Fruit fly (Drosophila melanogaster): ENCODE data around the gene His2Av.

His2Av gene

dm6 chr3R:26915463-26915925 lies 48.8 kb downstream of the His2Av start, which contains the start of gene CG46339 (continued):
- TF ChIP-seq Atf6 (GFP tag; IDR thresholded peaks at IDR 0.05) (no peak; the same call in 1 of the 2 replicates), CG30020 (tag; optimal IDR thresholded peaks at IDR 0.05) (no peak), NK7.1 (GFP tag; optimal IDR thresholded peaks at IDR 0.05) (no peak), Rfx (GFP tag; IDR thresholded peaks at IDR 0.05) (peak; percentile 63), Tbp (GFP tag; optimal IDR thresholded peaks at IDR 0.05) (no peak), her (GFP tag; optimal IDR thresholded peaks at IDR 0.05) (peak; percentile 76), stwl (tag; optimal IDR thresholded peaks at IDR 0.05) (peak; percentile 5), BtbVII (GFP tag; optimal IDR thresholded peaks at IDR 0.05) (peak; percentile 80), CrebB (tag; optimal IDR thresholded peaks at IDR 0.05) (peak; percentile 85), D19B (GFP tag; optimal IDR thresholded peaks at IDR 0.05) (no peak), Sox100B (GFP tag; optimal IDR thresholded peaks at IDR 0.05) (peak; percentile 47), wor (GFP tag; IDR thresholded peaks at IDR 0.05) (no peak), CG6765 (GFP tag; optimal IDR thresholded peaks at IDR 0.05) (peak; percentile 87), Six4 (GFP tag; optimal IDR thresholded peaks at IDR 0.05) (peak; percentile 6), CG1647 (GFP tag; optimal IDR thresholded peaks at IDR 0.05) (no peak), crc (GFP tag; optimal IDR thresholded peaks at IDR 0.05) (no peak), oc (tag; optimal IDR thresholded peaks at IDR 0.05) (no peak), bcd (GFP tag; optimal IDR thresholded peaks at IDR 0.05) (peak; percentile 48), HHEX (GFP tag; optimal IDR thresholded peaks at IDR 0.05) (peak; percentile 62), Deaf1 (tag; optimal IDR thresholded peaks at IDR 0.05) (peak; percentile 73), Pdp1 (GFP tag; optimal IDR thresholded peaks at IDR 0.05) (peak in 1 of 2 experiments; percentile 56), B-H2 (GFP tag; optimal IDR thresholded peaks at IDR 0.05) (peak; percentile 90), CG33557 (GFP tag; optimal IDR thresholded peaks at IDR 0.05) (no peak), disco-r (GFP tag; optimal IDR thresholded peaks at IDR 0.05) (no peak), bab2 (GFP tag; optimal IDR thresholded peaks at IDR 0.05) (no peak), tgo (GFP tag; IDR thresholded peaks at IDR 0.05) (peak; percentile 43; the same call in 1 of the 3 replicates), Hr39 (optimal IDR thresholded peaks at IDR 0.05) (no peak), CG11696 (GFP tag; IDR thresholded peaks at IDR 0.05) (peak; percentile 17; the same call in 1 of the 2 replicates), so (GFP tag; IDR thresholded peaks at IDR 0.05) (peak; percentile 59; the same call in 1 of the 3 replicates), ash1 (GFP tag; optimal IDR thresholded peaks at IDR 0.05) (peak; percentile 79), CG13287 (GFP tag; IDR thresholded peaks at IDR 0.05; ENCODE audit: partially characterized antibody) (peak; percentile 56), luna (GFP tag; optimal IDR thresholded peaks at IDR 0.05) (no peak), gcm2 (GFP tag; optimal IDR thresholded peaks at IDR 0.05) (no peak), ind (GFP tag; optimal IDR thresholded peaks at IDR 0.05) (peak; percentile 50), Chrac-16 (GFP tag; optimal IDR thresholded peaks at IDR 0.05) (no peak), TFAM (GFP tag; optimal IDR thresholded peaks at IDR 0.05) (no peak), CG16815 (GFP tag; optimal IDR thresholded peaks at IDR 0.05) (no peak), row (GFP tag; IDR thresholded peaks at IDR 0.05) (peak; percentile 67), lola (GFP tag; optimal IDR thresholded peaks at IDR 0.05) (no peak), dpn (GFP tag; optimal IDR thresholded peaks at IDR 0.05) (no peak), CG15479 (GFP tag; optimal IDR thresholded peaks at IDR 0.05) (no peak), CG1792 (GFP tag; optimal IDR thresholded peaks at IDR 0.05) (no peak), CG4360 (GFP tag; IDR thresholded peaks at IDR 0.05) (no peak), CG1832 (GFP tag; optimal IDR thresholded peaks at IDR 0.05) (no peak), dati (GFP tag; IDR thresholded peaks at IDR 0.05) (no peak), CG17359 (tag; optimal IDR thresholded peaks at IDR 0.05) (peak; percentile 64), CG11695 (GFP tag; IDR thresholded peaks at IDR 0.05) (peak; percentile 46; the same call in 2 of the 3 replicates), CG31388 (GFP tag; optimal IDR thresholded peaks at IDR 0.05) (no peak), kay (GFP tag; optimal IDR thresholded peaks at IDR 0.05) (no peak), Oli (tag; optimal IDR thresholded peaks at IDR 0.05) (no peak), CG34422 (GFP tag; IDR thresholded peaks at IDR 0.05) (peak; percentile 66; the same call in 1 of the 3 replicates), CG4282 (GFP tag; optimal IDR thresholded peaks at IDR 0.05) (peak; percentile 53)
